ENCODE assay signal across 2 worm cellular contexts in the genomic region with DNA sequence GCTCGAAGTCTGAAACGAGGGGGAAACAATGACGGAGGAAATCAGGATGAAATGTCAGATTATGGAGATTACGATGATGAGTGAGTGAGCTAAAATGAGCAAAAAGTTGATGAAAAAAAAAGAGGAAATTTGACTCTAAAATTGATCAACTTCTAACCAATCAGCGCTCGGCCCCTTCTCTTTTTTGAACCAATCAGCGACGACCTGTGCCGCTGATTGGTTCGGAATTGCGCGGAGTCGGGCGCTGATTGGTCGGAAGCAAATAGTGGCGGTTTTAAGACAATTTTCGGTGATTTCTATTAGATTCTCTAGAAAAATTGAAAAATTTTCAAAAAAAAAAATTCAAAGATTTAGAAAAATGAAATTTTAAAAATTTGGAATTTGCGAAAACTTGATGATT.
TF ChIP-seq lines count a peak whose summit lies in the region.

No protein-coding gene starts in this region.

TF ChIP-seq in whole organism, L3 larva, 47 proteins besides CTCF, POLR2A, EP300 and RAD21:
- peak; percentile 84 for TF ChIP-seq nfya-1 (tag; optimal IDR thresholded peaks at IDR 0.05; lab: Kevin White, UChicago; ENCODE audit: insufficient read depth)
- TF ChIP-seq nhr-237 (tag; optimal IDR thresholded peaks at IDR 0.05; lab: Kevin White, UChicago): no peak
- TF ChIP-seq fkh-2 (tag; optimal IDR thresholded peaks at IDR 0.05; lab: Kevin White, UChicago): no peak
- TF ChIP-seq sea-2 (GFP tag; optimal IDR thresholded peaks at IDR 0.05; lab: Kevin White, UChicago): no peak

TF ChIP-seq in whole organism, late embryonic, 69 proteins besides CTCF, POLR2A, EP300 and RAD21:
- TF ChIP-seq ceh-31 (tag; optimal IDR thresholded peaks at IDR 0.05; lab: Kevin White, UChicago) (no peak), nfya-1 (tag; optimal IDR thresholded peaks at IDR 0.05; lab: Kevin White, UChicago) (peak; percentile 90)
TF ChIP-seq in whole organism, late embryonic: peak in this region for 1.

Comparison
In these comparisons a context has a peak if more than half of its experiments do, and no peak if none do; other contexts are left out.
1. Of the 9 proteins assayed by ChIP-seq in both whole organism, late embryonic and whole organism, L3 larva: peak only in whole organism, late embryonic: none; only in whole organism, L3 larva: none; in both: nfya-1; in neither: 8.